Worm (Caenorhabditis elegans) whole organism, young adult: ENCODE measurements around the gene pas-2.

Experiments used
- F37B4.10 ChIP-seq: fragments of 200-800 bp; sonication (Bioruptor generic); IDR thresholded peaks from 2 replicates; pipeline ENCODE4 v1.3.6; 2022; ENCODE audit warnings: missing genetic modification characterization, missing compliant biosample characterization
- F49E8.2 ChIP-seq: sonication (generic microtip); optimal IDR thresholded peaks from 3 replicates; lab custom pipeline; 2017; ENCODE audit warnings: missing genetic modification characterization, mild to moderate bottlenecking, missing compliant biosample characterization, antibody characterized with exemption, moderate library complexity; ENCODE audit not compliant: insufficient read depth
- ceh-40 ChIP-seq: fragments of 200-800 bp; sonication (Bioruptor generic); IDR thresholded peaks from 2 replicates; pipeline ENCODE4 v1.3.6; 2022; ENCODE audit warnings: missing genetic modification characterization, missing compliant biosample characterization
- hsf-1 ChIP-seq: fragments of 200-800 bp; sonication (Bioruptor generic); IDR thresholded peaks from 2 replicates; pipeline ENCODE4 v1.3.6; 2022; ENCODE audit warnings: missing genetic modification reagents, missing genetic modification characterization, missing compliant biosample characterization

DNA sequence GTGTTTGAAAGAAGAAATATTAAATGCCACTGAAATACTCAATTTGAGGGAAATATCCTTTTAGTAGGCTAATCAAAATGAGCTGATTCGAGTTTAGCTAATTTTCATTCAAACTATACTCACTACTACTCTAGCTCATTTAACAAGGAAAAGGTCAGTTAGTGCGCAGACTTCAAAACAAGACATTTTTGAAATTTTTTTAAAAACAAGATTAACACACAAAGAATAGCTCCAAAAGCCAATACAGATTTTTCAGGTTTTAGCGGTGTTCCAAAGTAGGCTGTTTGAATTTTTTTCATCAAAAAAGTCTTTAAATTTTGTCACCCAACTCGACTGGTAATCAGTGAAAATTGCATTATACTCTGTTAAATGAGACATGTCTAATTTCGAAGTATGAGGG lies 9.3 kb upstream of the pas-2 start:
- TF ChIP-seq ceh-40 (GFP tag; lab: Robert Waterston, UW), result no peak
- TF ChIP-seq hsf-1 (GFP tag; lab: Robert Waterston, UW), result no peak
- no peak for TF ChIP-seq F49E8.2 (tag; lab: Kevin White, UChicago)
- no peak for TF ChIP-seq F37B4.10
